Worm (Caenorhabditis elegans) whole organism, L4 larva: ENCODE data around the gene egl-4.

Source experiments
- hlh-30 ChIP-seq: sonication (generic microtip); optimal IDR thresholded peaks from 2 replicates; lab custom pipeline; 2017; ENCODE audit warnings: antibody characterized with exemption, mild to moderate bottlenecking, missing genetic modification characterization, missing compliant biosample characterization; ENCODE audit not compliant: insufficient read depth
- lin-39 ChIP-seq: fragments of 150-350 bp; optimal IDR thresholded peaks from 2 replicates; lab custom pipeline; 2014; ENCODE audit warnings: missing biosample characterization, missing genetic modification reagents, missing genetic modification characterization
- lir-3 ChIP-seq: sonication (generic microtip); optimal IDR thresholded peaks from 2 replicates; lab custom pipeline; 2016; ENCODE audit warnings: mild to moderate bottlenecking, missing genetic modification characterization, missing compliant biosample characterization
- nhr-28 ChIP-seq: fragments of 150-350 bp; optimal IDR thresholded peaks from 2 replicates; lab custom pipeline; 2014; ENCODE audit warnings: missing biosample characterization, missing genetic modification characterization
- pha-4 ChIP-seq, 2 experiments: fragments of 150-350 bp in 1 of 2; fragments of 200-800 bp in 1 of 2; sonication (Bioruptor generic) in 1 of 2; IDR thresholded peaks in 1 of 2; optimal IDR thresholded peaks in 1 of 2; 2 replicates each; pipeline versions ENCODE4 v1.3.6 to Lab custom; 2014 to 2022; ENCODE audit warnings: missing genetic modification characterization in 2 of 2, missing genetic modification reagents in 2 of 2, missing biosample characterization in 1 of 2, missing compliant biosample characterization in 1 of 2
- unc-130 ChIP-seq: sonication (generic microtip); optimal IDR thresholded peaks from 2 replicates; lab custom pipeline; 2016; ENCODE audit warnings: missing genetic modification reagents, missing genetic modification characterization, missing compliant biosample characterization

ce11 chrIV:1916247-1916646 lies 68.4 kb downstream of the egl-4 start:
- TF ChIP-seq unc-130 (GFP tag; lab: Kevin White, UChicago) (no peak), hlh-30 (tag; lab: Kevin White, UChicago) (no peak), lin-39 (tag; lab: Kevin White, UChicago) (no peak), pha-4 (GFP tag; IDR thresholded peaks at IDR 0.05; lab: Robert Waterston, UW) (no peak), pha-4 (tag; optimal IDR thresholded peaks at IDR 0.05; lab: Kevin White, UChicago) (no peak), lir-3 (no peak), nhr-28 (tag; lab: Kevin White, UChicago) (no peak)
